ENCODE assay signal across 1 fruit fly cellular context in genomic region chr3L:8423156-8423555, dm6.
TF ChIP-seq lines count a peak whose summit lies in the region.

No protein-coding gene starts in this region.

TF ChIP-seq in whole organism, embryonic, 481 proteins besides CTCF, POLR2A, EP300 and RAD21 (continued from another document):
- TF ChIP-seq bigmax (GFP tag; optimal IDR thresholded peaks at IDR 0.05; lab: Kevin White, UChicago) (no peak), CG12104 (GFP tag; optimal IDR thresholded peaks at IDR 0.05; lab: Kevin White, UChicago) (no peak), croc (GFP tag; conservative IDR thresholded peaks at IDR 0.05; lab: Robert Waterston, UW) (no peak), sd (tag; optimal IDR thresholded peaks at IDR 0.05; lab: Kevin White, UChicago) (no peak), eyg (GFP tag; optimal IDR thresholded peaks at IDR 0.05; lab: Kevin White, UChicago) (no peak), Dref (GFP tag; IDR thresholded peaks at IDR 0.05; lab: Robert Waterston, UW) (no peak), CG17361 (GFP tag; IDR thresholded peaks at IDR 0.05; lab: Robert Waterston, UW) (peak; percentile 73; the same call in 2 of the 3 replicates), D (optimal IDR thresholded peaks at IDR 0.05; lab: Kevin White, UChicago) (no peak), D (GFP tag; optimal IDR thresholded peaks at IDR 0.05; lab: Kevin White, UChicago) (peak; percentile 24), fd96Cb (tag; optimal IDR thresholded peaks at IDR 0.05; lab: Kevin White, UChicago) (peak; percentile 10), tio (GFP tag; optimal IDR thresholded peaks at IDR 0.05; lab: Kevin White, UChicago) (peak; percentile 15), tll (GFP tag; optimal IDR thresholded peaks at IDR 0.05; lab: Kevin White, UChicago) (no peak), ind (GFP tag; optimal IDR thresholded peaks at IDR 0.05; lab: Kevin White, UChicago) (no peak), crol (GFP tag; IDR thresholded peaks at IDR 0.05; lab: Robert Waterston, UW) (no peak), CG14667 (GFP tag; IDR thresholded peaks at IDR 0.05; lab: Robert Waterston, UW) (no peak), CG18262 (tag; optimal IDR thresholded peaks at IDR 0.05; lab: Kevin White, UChicago) (peak; percentile 70), Six4 (GFP tag; optimal IDR thresholded peaks at IDR 0.05; lab: Kevin White, UChicago) (peak; percentile 26), CG14710 (tag; optimal IDR thresholded peaks at IDR 0.05; lab: Kevin White, UChicago) (peak; percentile 33), CG9437 (GFP tag; optimal IDR thresholded peaks at IDR 0.05; lab: Kevin White, UChicago) (peak; percentile 51), CG4328 (GFP tag; optimal IDR thresholded peaks at IDR 0.05; lab: Kevin White, UChicago) (no peak), BtbVII (GFP tag; optimal IDR thresholded peaks at IDR 0.05; lab: Kevin White, UChicago) (no peak), CG10979 (tag; optimal IDR thresholded peaks at IDR 0.05; lab: Kevin White, UChicago) (peak; percentile 40), Drgx (GFP tag; IDR thresholded peaks at IDR 0.05; lab: Robert Waterston, UW) (0 out of 2 replicates have a peak, but pooled peaks have one; percentile 4), nmo (GFP tag; optimal IDR thresholded peaks at IDR 0.05; lab: Kevin White, UChicago) (peak; percentile 47), tgo (GFP tag; IDR thresholded peaks at IDR 0.05; lab: Robert Waterston, UW) (no peak), CG6854 (GFP tag; optimal IDR thresholded peaks at IDR 0.05; lab: Kevin White, UChicago) (no peak), HLH54F (GFP tag; optimal IDR thresholded peaks at IDR 0.05; lab: Kevin White, UChicago) (no peak), CG2712 (tag; optimal IDR thresholded peaks at IDR 0.05; lab: Kevin White, UChicago) (peak; percentile 20), repo (GFP tag; optimal IDR thresholded peaks at IDR 0.05; lab: Kevin White, UChicago) (no peak), CG15479 (GFP tag; optimal IDR thresholded peaks at IDR 0.05; lab: Kevin White, UChicago) (no peak), bsh (GFP tag; optimal IDR thresholded peaks at IDR 0.05; lab: Kevin White, UChicago) (peak in 1 of 2 experiments; percentile 12), CG7987 (GFP tag; optimal IDR thresholded peaks at IDR 0.05; lab: Kevin White, UChicago) (no peak), kni (GFP tag; optimal IDR thresholded peaks at IDR 0.05; lab: Kevin White, UChicago) (no peak), CG11456 (GFP tag; IDR thresholded peaks at IDR 0.05; lab: Robert Waterston, UW) (no peak), CG13775 (GFP tag; optimal IDR thresholded peaks at IDR 0.05; lab: Kevin White, UChicago) (no peak), Oaz (GFP tag; IDR thresholded peaks at IDR 0.05; lab: Robert Waterston, UW) (no peak), CG12391 (tag; optimal IDR thresholded peaks at IDR 0.05; lab: Kevin White, UChicago) (peak; percentile 35), sens (GFP tag; lab: Kevin White, UChicago) (peak; percentile 63), NfI (GFP tag; optimal IDR thresholded peaks at IDR 0.05; lab: Kevin White, UChicago) (no peak), Sry-β (GFP tag; optimal IDR thresholded peaks at IDR 0.05; lab: Kevin White, UChicago) (no peak), CG15601 (tag; optimal IDR thresholded peaks at IDR 0.05; lab: Kevin White, UChicago) (no peak), Ssrp (tag; optimal IDR thresholded peaks at IDR 0.05; lab: Kevin White, UChicago) (peak; percentile 25), Sox100B (GFP tag; optimal IDR thresholded peaks at IDR 0.05; lab: Kevin White, UChicago) (peak; percentile 62), CG17912 (GFP tag; optimal IDR thresholded peaks at IDR 0.05; lab: Kevin White, UChicago) (no peak), PHDP (tag; optimal IDR thresholded peaks at IDR 0.05; lab: Kevin White, UChicago) (peak; percentile 1), her (GFP tag; optimal IDR thresholded peaks at IDR 0.05; lab: Kevin White, UChicago) (no peak), CG4282 (GFP tag; optimal IDR thresholded peaks at IDR 0.05; lab: Kevin White, UChicago) (no peak), CG17802 (tag; optimal IDR thresholded peaks at IDR 0.05; lab: Kevin White, UChicago) (no peak), Dad (GFP tag; optimal IDR thresholded peaks at IDR 0.05; lab: Kevin White, UChicago) (no peak), D19A (tag; optimal IDR thresholded peaks at IDR 0.05; lab: Kevin White, UChicago) (peak; percentile 23), CG8388 (GFP tag; optimal IDR thresholded peaks at IDR 0.05; lab: Kevin White, UChicago) (peak; percentile 6), CG31441 (GFP tag; IDR thresholded peaks at IDR 0.05; lab: Robert Waterston, UW) (peak; percentile 42; the same call in 1 of the 2 replicates), eve (GFP tag; optimal IDR thresholded peaks at IDR 0.05; lab: Kevin White, UChicago) (no peak), CG4617 (GFP tag; optimal IDR thresholded peaks at IDR 0.05; lab: Kevin White, UChicago; ENCODE audit: borderline replicate concordance) (no peak)
